Fruit fly (Drosophila melanogaster) whole organism, pupa: ENCODE results near the gene CG7120.

Source experiments
- CG10348 ChIP-seq: fragments of 200-800 bp; sonication (Bioruptor generic); IDR thresholded peaks from 2 replicates; pipeline ENCODE4 v1.3.6; 2022; ENCODE audit warnings: missing biosample characterization, missing genetic modification characterization
- CG12605 ChIP-seq: fragments of 200-800 bp; sonication (Bioruptor generic); IDR thresholded peaks from 2 replicates; pipeline ENCODE4 v1.3.6; 2022; ENCODE audit warnings: missing biosample characterization, missing genetic modification characterization
- CG13204 ChIP-seq: fragments of 200-800 bp; sonication (Bioruptor generic); optimal IDR thresholded peaks from 2 replicates; lab custom pipeline; 2018; ENCODE audit warnings: missing biosample characterization, mild to moderate bottlenecking, missing genetic modification characterization, moderate library complexity
- CG14655 ChIP-seq: fragments of 200-800 bp; sonication (Bioruptor generic); optimal IDR thresholded peaks from 3 replicates; lab custom pipeline; 2017; ENCODE audit warnings: mild to moderate bottlenecking, missing biosample characterization, missing genetic modification reagents, missing genetic modification characterization
- CG15710 ChIP-seq: fragments of 200-800 bp; sonication (Bioruptor generic); optimal IDR thresholded peaks from 2 replicates; lab custom pipeline; 2018; ENCODE audit warnings: missing biosample characterization, mild to moderate bottlenecking, missing genetic modification characterization, moderate library complexity
- CG17806 ChIP-seq: fragments of 200-800 bp; sonication (Bioruptor generic); optimal IDR thresholded peaks from 2 replicates; lab custom pipeline; 2018; ENCODE audit warnings: missing biosample characterization, mild to moderate bottlenecking, missing genetic modification characterization, moderate library complexity
- CG32121 ChIP-seq: fragments of 200-800 bp; sonication (Bioruptor generic); IDR thresholded peaks from 2 replicates; pipeline ENCODE4 v1.3.6; 2022; ENCODE audit warnings: missing biosample characterization, missing genetic modification characterization
- CG34367 ChIP-seq: fragments of 200-800 bp; sonication (Bioruptor generic); optimal IDR thresholded peaks from 2 replicates; lab custom pipeline; 2018; ENCODE audit warnings: missing biosample characterization, mild to moderate bottlenecking, missing genetic modification characterization
- CG4496 ChIP-seq: fragments of 200-800 bp; sonication (Bioruptor generic); IDR thresholded peaks from 3 replicates; pipeline ENCODE4 v1.3.6; 2022; ENCODE audit warnings: missing biosample characterization, missing genetic modification characterization
- CG8159 ChIP-seq: fragments of 200-800 bp; sonication (Bioruptor generic); optimal IDR thresholded peaks from 3 replicates; lab custom pipeline; 2018; ENCODE audit warnings: missing biosample characterization, mild to moderate bottlenecking, missing genetic modification characterization, moderate library complexity
- CG8301 ChIP-seq: fragments of 200-800 bp; sonication (Bioruptor generic); optimal IDR thresholded peaks from 2 replicates; lab custom pipeline; 2018; ENCODE audit warnings: missing biosample characterization, mild to moderate bottlenecking, missing genetic modification characterization
- CG9948 ChIP-seq: fragments of 200-800 bp; sonication (Bioruptor generic); optimal IDR thresholded peaks from 2 replicates; lab custom pipeline; 2018; ENCODE audit warnings: missing biosample characterization, mild to moderate bottlenecking, missing genetic modification characterization, moderate library complexity
- D1 ChIP-seq: fragments of 200-800 bp; sonication (Bioruptor generic); optimal IDR thresholded peaks from 2 replicates; lab custom pipeline; 2018; ENCODE audit warnings: missing biosample characterization, mild to moderate bottlenecking, missing genetic modification characterization, moderate library complexity
- EcR ChIP-seq: fragments of 200-800 bp; sonication (Bioruptor generic); optimal IDR thresholded peaks from 3 replicates; lab custom pipeline; 2019; ENCODE audit warnings: missing biosample characterization, missing genetic modification characterization, mild to moderate bottlenecking, moderate library complexity, missing genetic modification reagents
- Ets98B ChIP-seq: fragments of 200-800 bp; sonication (Bioruptor generic); IDR thresholded peaks from 2 replicates; pipeline ENCODE4 v1.3.6; 2022; ENCODE audit warnings: missing biosample characterization, missing genetic modification characterization
- Pif1A ChIP-seq: fragments of 200-800 bp; sonication (Bioruptor generic); optimal IDR thresholded peaks from 3 replicates; lab custom pipeline; 2016; ENCODE audit warnings: missing biosample characterization, missing genetic modification characterization
- Pif1B ChIP-seq: fragments of 200-800 bp; sonication (Bioruptor generic); optimal IDR thresholded peaks from 3 replicates; lab custom pipeline; 2016; ENCODE audit warnings: missing biosample characterization, missing genetic modification characterization
- Snoo ChIP-seq: fragments of 200-800 bp; sonication (Bioruptor generic); optimal IDR thresholded peaks from 3 replicates; lab custom pipeline; 2017; ENCODE audit warnings: missing biosample characterization, mild to moderate bottlenecking, missing genetic modification characterization, inconsistent platforms
- fd96Ca ChIP-seq: fragments of 200-800 bp; sonication (Bioruptor generic); IDR thresholded peaks from 3 replicates; pipeline ENCODE4 v1.3.6; 2022; ENCODE audit warnings: missing biosample characterization, missing genetic modification characterization
- gl ChIP-seq: fragments of 200-800 bp; sonication (Bioruptor generic); optimal IDR thresholded peaks from 2 replicates; lab custom pipeline; 2018; ENCODE audit warnings: missing biosample characterization, mild to moderate bottlenecking, missing genetic modification characterization
- rn ChIP-seq: fragments of 200-800 bp; sonication (Bioruptor generic); IDR thresholded peaks from 2 replicates; pipeline ENCODE4 v1.3.6; 2022; ENCODE audit warnings: missing biosample characterization, missing genetic modification characterization

The CG7120 gene

DNA sequence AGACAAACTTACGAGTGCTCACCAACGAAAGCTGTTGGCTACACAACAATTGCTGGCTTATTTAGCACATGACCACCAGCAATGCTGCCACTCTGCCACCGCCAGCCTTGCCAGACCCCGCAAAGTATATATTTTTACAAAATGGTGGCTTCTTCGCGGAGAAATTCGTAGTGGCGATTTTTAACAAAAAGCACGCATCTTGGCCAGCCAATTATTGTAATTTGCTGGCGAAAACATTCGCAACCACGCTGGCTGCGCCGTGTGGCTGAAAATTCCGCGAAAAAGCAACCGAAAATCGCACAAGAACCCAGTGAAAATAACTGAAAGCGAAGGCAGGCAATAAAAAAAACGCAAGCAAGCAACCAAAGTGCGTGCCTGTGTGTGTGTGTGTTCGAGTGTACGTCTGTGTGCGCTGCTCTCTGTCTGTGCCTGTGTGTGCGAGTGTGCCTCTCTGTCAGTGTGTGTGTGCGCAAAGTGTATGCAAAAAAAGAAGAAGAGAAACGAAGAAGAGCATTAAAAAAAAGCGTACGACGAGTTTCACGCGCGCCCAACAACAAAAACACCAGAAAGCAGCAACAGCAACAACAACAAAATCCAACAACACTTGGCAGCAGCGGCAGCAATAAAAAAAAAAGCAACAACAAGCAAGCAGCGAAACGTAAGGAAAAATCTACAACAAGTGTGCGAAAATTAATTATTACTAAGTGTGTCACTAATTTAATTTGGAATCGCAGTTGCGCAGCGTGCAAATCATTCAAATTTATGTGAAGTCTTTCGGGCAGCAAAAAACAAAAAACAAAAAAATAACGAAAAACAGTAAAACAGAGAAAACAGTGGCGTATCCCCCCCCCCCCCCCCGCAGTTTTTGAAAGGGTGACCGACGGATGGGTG lies 54.2 kb downstream of the CG7120 start, which contains the start of gene Gug:
Gene Gug, plus strand, starts transcription at position 123 of the 891 bp plus-strand sequence.
- TF ChIP-seq CG15710 (peak; percentile 95), CG8301 (tag; lab: Kevin White, UChicago) (peak; percentile 95), CG12605 (peak; percentile 99), CG32121 (GFP tag; lab: Robert Waterston, UW) (peak; percentile 97), CG14655 (peak; percentile 97), D1 (tag; lab: Kevin White, UChicago) (peak; percentile 72), Ets98B (GFP tag; lab: Robert Waterston, UW) (peak; percentile 97), CG9948 (tag; lab: Kevin White, UChicago) (peak; percentile 89), EcR (peak; percentile 58), rn (peak; percentile 91), Pif1A (GFP tag; lab: Kevin White, UChicago) (peak; percentile 97), Pif1B (GFP tag; lab: Kevin White, UChicago) (peak; percentile 95), Snoo (tag; lab: Kevin White, UChicago) (peak; percentile 87), gl (tag; lab: Kevin White, UChicago) (peak; percentile 99), CG34367 (tag; lab: Kevin White, UChicago) (peak; percentile 99), CG17806 (tag; lab: Kevin White, UChicago) (peak; percentile 94), CG10348 (GFP tag; lab: Robert Waterston, UW) (peak; percentile 47; the same call in 1 of the 2 replicates), fd96Ca (GFP tag; lab: Robert Waterston, UW) (peak; percentile 97), CG8159 (tag; lab: Kevin White, UChicago) (peak; percentile 93), CG4496 (GFP tag; lab: Robert Waterston, UW) (peak; percentile 98), CG13204 (GFP tag; lab: Kevin White, UChicago) (peak; percentile 99)
- TF ChIP-seq, all 21 proteins: peak for 21

DNA sequence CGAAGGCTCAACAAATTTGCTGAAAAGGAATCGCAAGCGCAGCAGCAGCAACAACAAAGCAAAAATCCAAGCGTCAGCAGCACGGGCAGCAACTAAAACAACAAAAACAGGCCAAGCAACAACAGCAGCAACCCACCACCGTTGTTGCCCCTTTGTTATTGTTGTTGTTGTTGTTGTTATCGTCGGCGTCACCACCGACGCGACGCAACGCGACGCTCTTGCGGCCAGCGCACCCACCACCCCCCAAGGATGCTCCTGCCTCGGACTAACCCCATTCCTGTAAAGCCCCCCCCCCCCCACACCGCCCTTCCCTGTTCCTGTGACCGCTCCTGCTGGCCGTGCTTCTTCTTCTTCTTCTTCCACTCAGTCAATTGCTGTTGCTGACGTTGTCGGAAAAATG lies 54.9 kb downstream of the CG7120 start:
- TF ChIP-seq CG4496 (GFP tag; lab: Robert Waterston, UW) (0 out of 3 replicates have a peak, but pooled peaks have one; percentile 23), CG32121 (GFP tag; lab: Robert Waterston, UW) (no peak), EcR (no peak), CG17806 (tag; lab: Kevin White, UChicago) (no peak), CG13204 (GFP tag; lab: Kevin White, UChicago) (peak; percentile 79), CG14655 (no peak)
